Fruit fly (Drosophila melanogaster): ENCODE results near the gene htl.

Gene htl

DNA sequence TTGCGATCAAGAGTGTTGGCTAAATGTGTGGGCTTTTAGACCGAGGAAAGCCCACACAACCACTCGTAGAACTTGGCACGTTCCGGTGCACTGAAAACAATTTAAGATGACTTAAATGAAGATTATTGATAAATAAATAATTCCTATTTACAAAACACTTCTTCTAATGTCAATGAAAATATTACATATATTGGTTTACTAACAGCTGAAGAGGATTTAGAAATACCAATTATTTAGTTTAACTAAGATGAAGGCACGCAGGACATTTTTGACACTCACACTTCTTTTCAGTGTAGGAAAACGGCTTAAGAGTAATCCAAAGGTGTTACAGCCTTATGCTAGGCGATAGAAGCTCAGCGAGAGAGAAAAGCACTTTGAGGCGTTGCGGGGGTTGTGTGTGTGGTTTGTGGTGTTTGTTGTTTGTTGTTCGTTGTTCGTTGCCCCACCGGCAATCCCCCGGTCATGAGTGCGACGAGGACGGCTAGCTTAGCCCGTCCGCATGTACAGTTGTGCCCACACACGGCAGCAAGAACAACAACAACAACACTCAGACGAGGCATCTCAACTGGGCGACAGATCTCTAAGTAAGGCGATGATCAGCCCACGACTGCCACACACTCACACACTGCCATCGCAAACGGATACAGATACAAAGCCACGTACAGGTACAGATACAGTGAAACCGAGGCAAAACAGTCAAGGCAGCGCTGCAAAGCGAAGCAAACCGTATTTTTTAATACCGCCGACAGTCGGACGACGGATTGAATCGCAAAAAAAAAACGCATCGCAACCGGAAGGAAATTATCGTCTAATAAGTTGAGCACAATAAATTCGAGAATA lies 37.5 kb upstream of the htl start, which contains the start of gene sr:
Gene sr (plus strand): TSS at position 790 of the 840 bp plus-strand sequence.
- TF ChIP-seq CG6276 (GFP tag; optimal IDR thresholded peaks at IDR 0.05) (peak; percentile 16), CG32006 (GFP tag; optimal IDR thresholded peaks at IDR 0.05) (peak; percentile 49), CG11902 (GFP tag; optimal IDR thresholded peaks at IDR 0.05) (no peak), svp (GFP tag) (peak; percentile 51), Hr38 (GFP tag; optimal IDR thresholded peaks at IDR 0.05) (no peak), Eip78C (GFP tag) (peak; percentile 74), CG8119 (GFP tag; IDR thresholded peaks at IDR 0.05) (peak; percentile 48; the same call in 2 of the 3 replicates), CG16779 (tag; optimal IDR thresholded peaks at IDR 0.05) (no peak), CG3919 (GFP tag; optimal IDR thresholded peaks at IDR 0.05) (no peak), CG11294 (GFP tag; IDR thresholded peaks at IDR 0.05) (peak; percentile 43; the same call in 1 of the 2 replicates), CG7368 (GFP tag; optimal IDR thresholded peaks at IDR 0.05) (no peak), fd85E (GFP tag; optimal IDR thresholded peaks at IDR 0.05) (no peak), CG6163 (GFP tag; IDR thresholded peaks at IDR 0.05) (0 out of 3 replicates have a peak, but pooled peaks have one; percentile 43), eg (GFP tag; IDR thresholded peaks at IDR 0.05) (peak; percentile 66), Hr4 (GFP tag; optimal IDR thresholded peaks at IDR 0.05) (peak; percentile 45), Gug (GFP tag; IDR thresholded peaks at IDR 0.05) (no peak), CG1621 (tag; optimal IDR thresholded peaks at IDR 0.05) (no peak), Sox102F (GFP tag; optimal IDR thresholded peaks at IDR 0.05) (no peak), CG15336 (GFP tag; IDR thresholded peaks at IDR 0.05) (peak; percentile 62), CG34406 (GFP tag; optimal IDR thresholded peaks at IDR 0.05) (no peak), OdsH (GFP tag; optimal IDR thresholded peaks at IDR 0.05) (peak; percentile 16), Hr39 (GFP tag; optimal IDR thresholded peaks at IDR 0.05) (no peak), CG8319 (GFP tag; optimal IDR thresholded peaks at IDR 0.05) (no peak)

DNA sequence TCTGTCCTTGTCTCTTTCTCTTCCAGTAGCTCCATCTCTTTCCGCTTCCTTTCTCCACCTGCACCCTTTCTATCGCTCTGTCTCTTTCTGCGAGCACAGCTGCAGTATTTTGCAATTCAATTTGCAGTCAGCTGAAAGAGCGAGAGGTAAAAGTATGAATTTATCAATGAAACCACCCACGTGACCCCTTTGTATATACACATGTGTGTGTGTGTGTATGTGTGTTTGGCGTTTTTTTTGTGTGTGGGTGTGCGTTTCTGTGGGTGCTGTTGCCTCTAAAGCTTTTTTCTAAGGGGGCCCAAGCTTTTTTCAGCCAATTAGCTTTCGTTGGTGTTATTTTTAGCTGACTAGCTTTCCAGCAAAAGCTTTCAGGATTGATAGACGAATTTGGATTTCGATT lies 36.7 kb upstream of the htl start:
- TF ChIP-seq CG16779 (tag; optimal IDR thresholded peaks at IDR 0.05) (no peak), Eip75B (GFP tag; optimal IDR thresholded peaks at IDR 0.05) (no peak), Eip78C (GFP tag) (no peak), Ets96B (tag; optimal IDR thresholded peaks at IDR 0.05) (no peak), svp (GFP tag) (peak; percentile 20), salr (GFP tag; optimal IDR thresholded peaks at IDR 0.05) (no peak)

DNA sequence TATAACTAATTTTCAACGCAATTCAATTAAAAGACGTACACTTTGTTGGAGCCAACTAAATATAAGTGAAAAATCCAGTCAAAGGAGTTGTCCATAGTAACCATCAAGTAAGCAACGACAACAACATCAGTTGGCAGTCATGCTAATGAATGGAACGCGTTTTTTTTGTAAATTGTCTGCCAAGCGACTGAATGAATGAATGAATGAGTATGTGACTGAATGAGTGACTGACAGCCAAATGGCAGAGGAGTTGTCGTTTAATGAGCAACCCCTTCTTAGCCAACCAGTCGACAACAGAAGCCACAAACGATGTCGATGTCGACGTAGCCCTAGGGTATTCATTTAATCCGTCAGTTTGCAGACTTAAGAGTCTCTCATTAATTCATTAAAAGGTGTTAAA lies 35.5 kb upstream of the htl start:
- TF ChIP-seq Ets96B (tag; optimal IDR thresholded peaks at IDR 0.05) (no peak), cyc (GFP tag; optimal IDR thresholded peaks at IDR 0.05) (no peak), OdsH (GFP tag; optimal IDR thresholded peaks at IDR 0.05) (no peak), CG10631 (GFP tag; optimal IDR thresholded peaks at IDR 0.05) (no peak), ss (GFP tag; optimal IDR thresholded peaks at IDR 0.05) (no peak), CG8319 (GFP tag; optimal IDR thresholded peaks at IDR 0.05) (no peak), Gug (GFP tag; IDR thresholded peaks at IDR 0.05) (no peak), Met (GFP tag; optimal IDR thresholded peaks at IDR 0.05) (no peak)

DNA sequence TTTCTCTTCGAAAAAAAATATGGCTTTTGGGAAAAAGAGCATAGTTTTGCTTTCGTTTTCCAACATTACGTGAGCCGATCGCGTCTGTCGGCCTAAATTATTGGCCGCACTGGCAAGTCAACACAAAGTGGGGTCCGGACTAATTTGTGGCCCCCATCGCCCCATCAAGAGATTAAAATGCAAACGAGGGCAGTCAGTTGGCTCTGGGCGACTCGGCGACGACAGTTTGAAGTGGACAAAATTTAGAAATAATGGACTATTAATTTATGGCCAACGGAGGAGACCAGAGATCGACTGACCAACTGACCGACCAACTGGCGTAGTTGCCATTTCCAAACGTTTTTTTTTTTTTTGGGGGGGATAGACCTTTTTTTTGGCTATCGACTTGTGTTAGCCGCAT lies 30.5 kb upstream of the htl start:
- no peak for TF ChIP-seq achi (GFP tag; optimal IDR thresholded peaks at IDR 0.05)
- no peak for TF ChIP-seq eg (GFP tag; IDR thresholded peaks at IDR 0.05)
- TF ChIP-seq CG11762 (GFP tag; optimal IDR thresholded peaks at IDR 0.05; ENCODE audit: insufficient read depth): no peak
- TF ChIP-seq fkh (GFP tag; optimal IDR thresholded peaks at IDR 0.05): no peak
- TF ChIP-seq Hr4 (GFP tag; optimal IDR thresholded peaks at IDR 0.05): no peak
- no peak for TF ChIP-seq ss (GFP tag; optimal IDR thresholded peaks at IDR 0.05)
- TF ChIP-seq CG9139 (GFP tag; optimal IDR thresholded peaks at IDR 0.05): no peak
- no peak for TF ChIP-seq CG11902 (GFP tag; optimal IDR thresholded peaks at IDR 0.05)
- no peak for TF ChIP-seq net (GFP tag; optimal IDR thresholded peaks at IDR 0.05)
- no peak for TF ChIP-seq CG1621 (tag; optimal IDR thresholded peaks at IDR 0.05)
- TF ChIP-seq spab (GFP tag; optimal IDR thresholded peaks at IDR 0.05): no peak
- no peak for TF ChIP-seq svp (GFP tag)
- TF ChIP-seq fd85E (GFP tag; optimal IDR thresholded peaks at IDR 0.05): no peak
- no peak for TF ChIP-seq CG16779 (tag; optimal IDR thresholded peaks at IDR 0.05)
- no peak for TF ChIP-seq CG32006 (GFP tag; optimal IDR thresholded peaks at IDR 0.05)
- no peak for TF ChIP-seq CG3032 (tag; optimal IDR thresholded peaks at IDR 0.05)
- TF ChIP-seq Eip75B (GFP tag; optimal IDR thresholded peaks at IDR 0.05): no peak

All from whole organism, prepupa.